Worm (Caenorhabditis elegans): ENCODE data around the gene fbxc-28.

The fbxc-28 gene

ce11 chrII:915206-915605 lies 8.4 kb upstream of the fbxc-28 start (continued):
- TF ChIP-seq F44E2.7 (GFP tag; IDR thresholded peaks at IDR 0.05) (no peak), lin-38 (GFP tag; IDR thresholded peaks at IDR 0.05) (no peak), fos-1 (tag; optimal IDR thresholded peaks at IDR 0.05) (no peak), saeg-2 (GFP tag; IDR thresholded peaks at IDR 0.05) (no peak), ceh-20 (GFP tag; IDR thresholded peaks at IDR 0.05) (peak; percentile 42; the same call in 1 of the 2 replicates), zip-2 (tag; optimal IDR thresholded peaks at IDR 0.05) (no peak)

- TF ChIP-seq spr-3 (GFP tag; optimal IDR thresholded peaks at IDR 0.05) (no peak), ceh-28 (tag; optimal IDR thresholded peaks at IDR 0.05) (no peak)
Measured at ce11 chrII:915780-916179, 7.8 kb upstream of the fbxc-28 start, which contains the start of gene fbxc-29. Gene fbxc-29 (plus strand): TSS chrII:916080.

DNA sequence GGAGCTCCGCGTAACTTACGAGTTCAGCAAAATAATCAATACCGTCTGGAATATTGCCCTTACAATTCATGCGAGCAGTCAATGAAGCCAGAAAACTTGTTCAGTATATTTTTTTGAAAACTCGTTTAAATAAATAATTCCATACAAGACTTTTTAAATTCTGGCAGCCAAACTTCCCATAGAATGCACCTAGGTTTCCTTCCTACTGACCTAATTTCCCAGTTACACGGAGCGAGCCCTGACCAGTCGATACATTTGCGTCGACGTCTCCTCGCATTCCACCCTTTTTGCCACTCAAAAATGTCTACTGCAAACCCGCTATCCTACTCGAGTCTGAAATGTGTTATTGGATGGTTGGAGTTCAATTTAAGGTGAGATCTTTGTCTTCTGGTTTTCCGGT lies 6.3 kb upstream of the fbxc-28 start, which contains the start of gene fbxc-30:
Gene fbxc-30 (plus strand): TSS at position 301 of the 400 bp plus-strand sequence.
- TF ChIP-seq Y75B8A.6 (GFP tag; IDR thresholded peaks at IDR 0.05) (no peak), ama-1 (optimal IDR thresholded peaks at IDR 0.05) (no peak), cey-2 (tag; optimal IDR thresholded peaks at IDR 0.05; ENCODE audit: borderline replicate concordance, insufficient read depth) (no peak), duxl-1 (tag; optimal IDR thresholded peaks at IDR 0.05; ENCODE audit: poor library complexity) (no peak), F26F4.8 (GFP tag; conservative IDR thresholded peaks at IDR 0.05) (no peak), fkh-10 (GFP tag; optimal IDR thresholded peaks at IDR 0.05) (no peak), nhr-25 (tag; optimal IDR thresholded peaks at IDR 0.05; ENCODE audit: borderline replicate concordance, insufficient read depth) (no peak), hlh-11 (tag; optimal IDR thresholded peaks at IDR 0.05) (no peak), pha-4 (GFP tag; IDR thresholded peaks at IDR 0.05) (no peak), pha-4 (tag; optimal IDR thresholded peaks at IDR 0.05) (no peak), Y105C5A.15 (GFP tag; IDR thresholded peaks at IDR 0.05) (no peak), dpl-1 (GFP tag; optimal IDR thresholded peaks at IDR 0.05) (no peak), zfp-2 (tag; optimal IDR thresholded peaks at IDR 0.05) (no peak), F44E2.7 (GFP tag; IDR thresholded peaks at IDR 0.05) (no peak), arid-1 (GFP tag; conservative IDR thresholded peaks at IDR 0.05) (no peak), F37D6.2 (tag; optimal IDR thresholded peaks at IDR 0.05) (no peak), set-16 (GFP tag; IDR thresholded peaks at IDR 0.05) (no peak), unc-62 (GFP tag; optimal IDR thresholded peaks at IDR 0.05 in 1 of 2) (no peak), unc-62 (tag; optimal IDR thresholded peaks at IDR 0.05) (no peak), php-3 (GFP tag; IDR thresholded peaks at IDR 0.05) (no peak), ces-1 (GFP tag; optimal IDR thresholded peaks at IDR 0.05) (no peak)

DNA sequence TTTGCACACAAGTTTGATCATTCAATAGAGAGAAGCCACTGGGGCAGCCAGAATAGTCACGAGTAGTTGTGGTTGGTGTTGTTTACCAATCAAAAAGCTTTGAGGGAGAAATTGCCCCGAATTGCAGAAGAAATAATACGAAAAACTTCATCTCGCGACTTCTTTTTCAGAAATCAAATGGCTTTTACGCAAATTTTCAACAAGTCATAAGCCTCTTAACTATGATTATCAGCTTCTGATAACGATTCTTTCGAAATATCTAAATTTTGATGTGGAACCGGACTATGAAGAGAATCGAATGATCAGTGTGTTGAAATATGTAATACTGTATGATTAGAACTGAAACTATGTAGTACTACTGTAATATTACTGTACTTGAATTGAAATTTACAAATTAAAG lies 3.3 kb upstream of the fbxc-28 start:
- TF ChIP-seq vab-7 (GFP tag; IDR thresholded peaks at IDR 0.05) (no peak), lsy-2 (tag; optimal IDR thresholded peaks at IDR 0.05) (no peak), lir-3 (tag; optimal IDR thresholded peaks at IDR 0.05) (no peak), madf-9 (GFP tag; conservative IDR thresholded peaks at IDR 0.05) (no peak), ceh-82 (tag; optimal IDR thresholded peaks at IDR 0.05) (no peak), saeg-2 (GFP tag; IDR thresholded peaks at IDR 0.05) (no peak), nhr-237 (tag; optimal IDR thresholded peaks at IDR 0.05) (no peak), pqm-1 (tag; optimal IDR thresholded peaks at IDR 0.05) (no peak), nhr-76 (tag; optimal IDR thresholded peaks at IDR 0.05) (no peak), nhr-6 (tag; optimal IDR thresholded peaks at IDR 0.05) (no peak), dmd-9 (GFP tag; IDR thresholded peaks at IDR 0.05) (no peak)
